Fruit fly (Drosophila melanogaster): ENCODE measurements around the gene CG7860.

DNA sequence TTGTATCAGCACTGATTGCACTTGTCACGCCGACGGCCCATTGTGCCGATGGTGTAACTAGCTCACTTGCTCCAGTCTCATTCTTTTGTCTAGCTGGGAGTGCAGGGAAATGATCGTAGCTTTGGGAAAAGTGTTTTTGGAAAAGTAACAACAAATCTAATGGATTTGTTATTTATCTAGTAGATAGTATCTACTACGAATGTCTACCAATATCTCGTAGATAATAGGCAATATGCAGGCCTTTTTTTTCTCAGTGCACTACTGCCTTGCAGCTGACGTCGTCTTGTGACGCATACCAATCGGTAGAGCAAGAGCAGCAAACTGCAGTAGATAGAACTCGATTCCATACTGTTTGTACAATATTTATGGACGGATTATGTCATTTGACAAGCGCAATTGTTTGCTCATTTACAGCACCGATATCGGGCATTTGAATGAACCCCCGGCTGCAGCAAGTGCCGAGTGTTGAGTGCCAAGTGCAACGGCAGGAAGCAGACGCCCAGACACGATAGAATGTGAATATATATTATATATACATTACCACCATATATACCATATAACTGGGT is 25.2 kb upstream of the CG7860 start:
- TF ChIP-seq CG8478 (optimal IDR thresholded peaks at IDR 0.05) (no peak), Dll (optimal IDR thresholded peaks at IDR 0.05) (no peak), pan (optimal IDR thresholded peaks at IDR 0.05) (no peak), EcR (GFP tag; optimal IDR thresholded peaks at IDR 0.05) (no peak)

Measured in whole organism.